Worm (Caenorhabditis elegans) whole organism, midembryonic: Measurements from ENCODE around the gene vrk-1.

Experiments
- T22C8.4 ChIP-seq: fragments of 200-800 bp; sonication (Bioruptor generic); IDR thresholded peaks from 2 replicates; pipeline ENCODE4 v1.3.6; 2022; ENCODE audit warnings: missing genetic modification characterization, missing compliant biosample characterization
- cog-1 ChIP-seq: sonication (generic microtip); optimal IDR thresholded peaks from 2 replicates; lab custom pipeline; 2016; ENCODE audit warnings: missing genetic modification characterization, missing compliant biosample characterization
- flt-1 ChIP-seq: fragments of 200-800 bp; sonication (Bioruptor generic); IDR thresholded peaks from 2 replicates; pipeline ENCODE4 v1.3.6; 2022; ENCODE audit warnings: missing genetic modification characterization, missing compliant biosample characterization
- klf-2 ChIP-seq: fragments of 200-800 bp; sonication (Bioruptor generic); conservative IDR thresholded peaks from 2 replicates; pipeline ENCODE4 v1.3.6; 2022; ENCODE audit warnings: missing genetic modification reagents, missing genetic modification characterization, missing compliant biosample characterization

DNA sequence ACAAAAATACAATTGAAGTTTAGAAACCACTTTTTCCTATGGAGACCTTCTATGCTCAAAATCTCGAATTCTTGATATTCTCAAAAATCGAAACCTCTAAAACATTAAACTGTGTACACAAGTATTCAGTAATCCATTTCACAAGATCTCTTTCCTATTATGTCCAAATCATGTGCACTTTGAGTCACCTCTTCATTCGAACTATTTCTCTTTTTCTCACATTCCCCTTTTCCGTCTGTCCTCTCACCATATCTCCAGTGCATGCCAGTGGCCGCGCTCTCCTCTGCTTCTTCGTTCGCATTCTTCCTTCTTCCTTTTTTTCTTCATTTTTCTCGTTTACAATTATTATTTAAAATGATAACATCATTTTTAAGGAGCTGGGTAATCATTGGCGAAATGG lies 20.8 kb downstream of the vrk-1 start, which contains the start of gene F28B12.1:
- TF ChIP-seq T22C8.4 (GFP tag; lab: Robert Waterston, UW) (no peak), cog-1 (no peak), flt-1 (GFP tag; lab: Robert Waterston, UW) (no peak), klf-2 (GFP tag; lab: Robert Waterston, UW) (no peak)
